Worm (Caenorhabditis elegans) whole organism, L3 larva: ENCODE results near the gene gcp-2.2.

Source experiments
- fkh-10 ChIP-seq: sonication (generic microtip); optimal IDR thresholded peaks from 2 replicates; lab custom pipeline; 2017; ENCODE audit warnings: missing biosample characterization, missing genetic modification reagents, missing genetic modification characterization
- jun-1 ChIP-seq: fragments of 150-350 bp; optimal IDR thresholded peaks from 2 replicates; lab custom pipeline; 2014; ENCODE audit warnings: missing biosample characterization, missing genetic modification reagents, missing genetic modification characterization
- lsy-12 ChIP-seq: sonication (generic microtip); optimal IDR thresholded peaks from 2 replicates; lab custom pipeline; 2016; ENCODE audit warnings: mild to moderate bottlenecking, missing genetic modification characterization, missing compliant biosample characterization
- mml-1 ChIP-seq: fragments of 150-350 bp; sonication (generic microtip); optimal IDR thresholded peaks from 3 replicates; lab custom pipeline; 2014; ENCODE audit warnings: missing biosample characterization, missing genetic modification characterization
- nhr-12 ChIP-seq: fragments of 150-350 bp; optimal IDR thresholded peaks from 2 replicates; lab custom pipeline; 2014; ENCODE audit warnings: missing biosample characterization, missing genetic modification characterization
- nhr-28 ChIP-seq: fragments of 150-350 bp; optimal IDR thresholded peaks from 2 replicates; lab custom pipeline; 2014; ENCODE audit warnings: missing biosample characterization, missing genetic modification characterization
- pha-4 ChIP-seq: fragments of 150-350 bp; optimal IDR thresholded peaks from 2 replicates; lab custom pipeline; 2014; ENCODE audit warnings: missing biosample characterization, missing genetic modification reagents, missing genetic modification characterization
- snpc-4 ChIP-seq: fragments of 150-350 bp; optimal IDR thresholded peaks from 2 replicates; lab custom pipeline; 2014; ENCODE audit warnings: missing biosample characterization, missing genetic modification characterization

DNA sequence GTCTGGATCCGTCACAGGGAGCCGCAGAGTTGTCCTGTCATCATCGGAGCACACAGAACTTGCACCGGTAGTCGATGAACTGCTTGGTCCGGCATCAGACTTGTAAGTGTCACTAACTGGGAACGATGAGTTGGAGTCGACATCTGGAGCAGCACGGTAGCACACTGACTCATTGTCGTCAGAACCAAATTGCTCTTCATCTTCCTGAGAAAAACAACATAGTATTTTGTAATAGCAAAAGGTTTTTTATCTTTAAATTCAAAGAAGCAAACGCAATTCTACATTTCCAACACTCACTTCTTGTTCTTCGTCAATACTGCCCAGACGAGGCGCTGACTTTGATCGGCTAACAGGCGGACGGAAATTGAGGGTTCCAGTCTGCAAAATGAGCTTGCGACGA, 53.0 kb downstream of the gcp-2.2 start:
- TF ChIP-seq snpc-4 (tag; lab: Kevin White, UChicago) = no peak
- TF ChIP-seq fkh-10 (GFP tag; lab: Kevin White, UChicago) = no peak
- TF ChIP-seq pha-4 (tag; lab: Kevin White, UChicago) = no peak
- no peak for TF ChIP-seq lsy-12 (tag; lab: Kevin White, UChicago)
- TF ChIP-seq nhr-28 (tag; lab: Kevin White, UChicago) = no peak
- TF ChIP-seq mml-1 (tag; lab: Kevin White, UChicago) = no peak
- no peak for TF ChIP-seq nhr-12
- no peak for TF ChIP-seq jun-1 (tag; lab: Kevin White, UChicago)
